Fruit fly (Drosophila melanogaster) whole organism, prepupa: ENCODE data around the gene CG7601.

ENCODE experiments used
- Blimp-1 ChIP-seq: fragments of 200-800 bp; sonication (Bioruptor generic); optimal IDR thresholded peaks from 3 replicates; lab custom pipeline; 2017; ENCODE audit warnings: missing biosample characterization, missing genetic modification characterization, mild to moderate bottlenecking, moderate library complexity, missing genetic modification reagents
- CG11902 ChIP-seq: fragments of 200-800 bp; sonication (Bioruptor generic); optimal IDR thresholded peaks from 3 replicates; lab custom pipeline; 2016; ENCODE audit warnings: missing biosample characterization, missing genetic modification characterization
- CG6163 ChIP-seq: fragments of 200-800 bp; sonication (Bioruptor generic); IDR thresholded peaks from 3 replicates; pipeline ENCODE4 v1.3.6; 2022; ENCODE audit warnings: missing biosample characterization, missing genetic modification characterization
- CG9139 ChIP-seq: fragments of 200-800 bp; sonication (Bioruptor generic); optimal IDR thresholded peaks from 3 replicates; lab custom pipeline; 2017; ENCODE audit warnings: missing biosample characterization, mild to moderate bottlenecking, missing genetic modification characterization
- Hr39 ChIP-seq: fragments of 200-800 bp; sonication (Bioruptor generic); optimal IDR thresholded peaks from 2 replicates; lab custom pipeline; 2016; ENCODE audit warnings: missing biosample characterization, missing genetic modification characterization
- Hr4 ChIP-seq: fragments of 200-800 bp; sonication (Bioruptor generic); optimal IDR thresholded peaks from 3 replicates; lab custom pipeline; 2016; ENCODE audit warnings: missing biosample characterization, missing genetic modification characterization
- dac ChIP-seq: fragments of 200-800 bp; sonication (Bioruptor generic); optimal IDR thresholded peaks from 2 replicates; lab custom pipeline; 2017; ENCODE audit warnings: missing biosample characterization, mild to moderate bottlenecking, missing genetic modification characterization

DNA sequence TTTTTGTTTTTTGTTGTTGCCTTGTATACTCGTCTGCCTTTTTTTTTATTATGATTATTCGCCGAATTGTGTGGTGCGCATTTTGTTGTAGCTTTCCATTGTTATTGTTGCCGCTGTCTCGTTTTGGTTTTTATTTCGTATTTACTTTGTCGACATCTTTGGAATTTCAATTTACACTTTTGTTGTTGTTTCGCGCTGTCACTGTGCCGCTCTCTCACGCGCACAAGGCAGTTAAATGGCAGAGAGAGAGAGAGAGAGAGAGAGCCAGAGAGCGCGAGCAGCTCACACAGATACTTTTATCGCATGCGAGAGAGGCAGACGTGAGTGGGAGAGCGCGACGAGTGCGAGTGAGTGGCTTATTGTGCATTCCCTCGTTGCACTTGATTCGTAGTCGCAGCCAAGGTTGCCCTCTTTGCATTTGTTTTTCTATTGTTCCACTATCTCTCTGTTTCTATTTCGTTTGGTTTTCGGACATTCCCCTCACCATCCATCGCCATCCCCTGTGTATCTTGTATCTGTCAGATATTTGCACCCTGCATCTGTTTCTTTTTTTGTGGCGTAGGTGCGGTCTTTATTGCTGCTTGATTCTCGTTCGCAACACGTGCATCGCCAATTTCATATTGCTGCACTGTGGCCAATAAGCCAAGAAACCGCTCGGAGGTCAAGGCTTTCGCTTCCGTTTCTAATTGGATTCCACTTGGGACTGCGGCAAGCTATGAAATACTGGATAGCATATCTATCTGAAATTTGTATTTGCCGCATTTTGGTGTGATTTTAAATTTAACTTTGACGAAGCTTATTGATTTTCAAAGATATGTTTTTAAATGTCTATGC is 38.0 kb upstream of the CG7601 start:
- TF ChIP-seq CG11902 (GFP tag; lab: Kevin White, UChicago) (no peak), Hr39 (GFP tag; lab: Kevin White, UChicago) (no peak), dac (GFP tag; lab: Kevin White, UChicago) (no peak), Blimp-1 (no peak), CG6163 (GFP tag; lab: Robert Waterston, UW) (peak; percentile 54), Hr4 (GFP tag; lab: Kevin White, UChicago) (no peak), CG9139 (GFP tag; lab: Kevin White, UChicago) (peak; percentile 4)
